Worm (Caenorhabditis elegans) whole organism, L4 larva: ENCODE results near the gene T14G8.2.

ENCODE experiments used
- F26F4.8 ChIP-seq: fragments of 200-800 bp; sonication (Bioruptor generic); conservative IDR thresholded peaks from 2 replicates; pipeline ENCODE4 v1.3.6; 2022; ENCODE audit warnings: missing genetic modification characterization, missing compliant biosample characterization
- Y48G9A.11 ChIP-seq: fragments of 200-800 bp; sonication (Bioruptor generic); IDR thresholded peaks from 2 replicates; pipeline ENCODE4 v1.3.6; 2022; ENCODE audit warnings: missing genetic modification reagents, missing genetic modification characterization, missing compliant biosample characterization
- Y5F2A.4 ChIP-seq: fragments of 200-800 bp; sonication (Bioruptor generic); optimal IDR thresholded peaks from 2 replicates; lab custom pipeline; 2018; ENCODE audit warnings: mild to moderate bottlenecking, missing genetic modification characterization, missing compliant biosample characterization
- ZK337.2 ChIP-seq: fragments of 200-800 bp; sonication (Bioruptor generic); IDR thresholded peaks from 2 replicates; pipeline ENCODE4 v1.3.6; 2022; ENCODE audit warnings: missing genetic modification reagents, missing genetic modification characterization, missing compliant biosample characterization
- aha-1 ChIP-seq: fragments of 150-350 bp; peaks from one replicate; lab custom pipeline; 2014; ENCODE audit warnings: missing biosample characterization, missing genetic modification characterization
- ceh-32 ChIP-seq: sonication (generic microtip); optimal IDR thresholded peaks from 2 replicates; lab custom pipeline; 2016; ENCODE audit warnings: mild to moderate bottlenecking, missing genetic modification characterization, missing compliant biosample characterization; ENCODE audit not compliant: poor library complexity
- ceh-44 ChIP-seq: fragments of 200-800 bp; sonication (Bioruptor generic); IDR thresholded peaks from 2 replicates; pipeline ENCODE4 v1.3.6; 2022; ENCODE audit warnings: missing genetic modification reagents, missing genetic modification characterization, missing compliant biosample characterization
- ces-1 ChIP-seq: fragments of 150-350 bp; sonication (generic microtip); optimal IDR thresholded peaks from 4 replicates; lab custom pipeline; 2014; ENCODE audit warnings: missing biosample characterization, missing genetic modification reagents, missing genetic modification characterization
- cey-2 ChIP-seq: sonication (generic microtip); optimal IDR thresholded peaks from 3 replicates; lab custom pipeline; 2017; ENCODE audit warnings: missing genetic modification characterization, mild to moderate bottlenecking, missing compliant biosample characterization, antibody characterized with exemption, borderline replicate concordance; ENCODE audit not compliant: insufficient read depth
- dmd-6 ChIP-seq: fragments of 200-800 bp; sonication (Bioruptor generic); IDR thresholded peaks from 2 replicates; pipeline ENCODE4 v1.3.6; 2022; ENCODE audit warnings: missing genetic modification reagents, missing genetic modification characterization, missing compliant biosample characterization
- dmd-8 ChIP-seq: fragments of 200-800 bp; sonication (Bioruptor generic); IDR thresholded peaks from 2 replicates; pipeline ENCODE4 v1.3.6; 2022; ENCODE audit warnings: missing genetic modification characterization, missing compliant biosample characterization
- dmd-9 ChIP-seq: fragments of 200-800 bp; sonication (Bioruptor generic); IDR thresholded peaks from 2 replicates; pipeline ENCODE4 v1.3.6; 2022; ENCODE audit warnings: missing genetic modification reagents, missing genetic modification characterization, missing compliant biosample characterization
- dve-1 ChIP-seq: sonication (generic microtip); optimal IDR thresholded peaks from 2 replicates; lab custom pipeline; 2017; ENCODE audit warnings: antibody characterized with exemption, mild to moderate bottlenecking, missing genetic modification characterization, missing compliant biosample characterization; ENCODE audit not compliant: insufficient read depth
- fos-1 ChIP-seq: fragments of 150-350 bp; optimal IDR thresholded peaks from 2 replicates; lab custom pipeline; 2014; ENCODE audit warnings: missing biosample characterization, missing genetic modification characterization
- gei-8 ChIP-seq: fragments of 200-800 bp; sonication (Bioruptor generic); optimal IDR thresholded peaks from 2 replicates; lab custom pipeline; 2018; ENCODE audit warnings: mild to moderate bottlenecking, missing genetic modification characterization, missing compliant biosample characterization
- hlh-11 ChIP-seq: fragments of 200-800 bp; sonication (Bioruptor generic); optimal IDR thresholded peaks from 2 replicates; lab custom pipeline; 2018; ENCODE audit warnings: mild to moderate bottlenecking, missing genetic modification characterization, missing compliant biosample characterization
- hmg-1.1 ChIP-seq: fragments of 200-800 bp; sonication (Bioruptor generic); IDR thresholded peaks from 2 replicates; pipeline ENCODE4 v1.3.6; 2022; ENCODE audit warnings: missing genetic modification reagents, missing genetic modification characterization, missing compliant biosample characterization
- jun-1 ChIP-seq: fragments of 150-350 bp; optimal IDR thresholded peaks from 2 replicates; lab custom pipeline; 2014; ENCODE audit warnings: missing biosample characterization, missing genetic modification reagents, missing genetic modification characterization
- lin-38 ChIP-seq: fragments of 200-800 bp; sonication (Bioruptor generic); IDR thresholded peaks from 2 replicates; pipeline ENCODE4 v1.3.6; 2022; ENCODE audit warnings: missing genetic modification reagents, missing genetic modification characterization, missing compliant biosample characterization
- lsy-2 ChIP-seq, 2 experiments: fragments of 150-350 bp in 1 of 2; sonication (generic microtip) in 1 of 2; optimal IDR thresholded peaks; 2 replicates each; lab custom pipeline; 2014 to 2017; ENCODE audit warnings: missing biosample characterization in 2 of 2, missing genetic modification characterization in 2 of 2
- madf-5 ChIP-seq, 2 experiments: fragments of 200-800 bp; sonication (Bioruptor generic); IDR thresholded peaks; 2 replicates each; pipeline ENCODE4 v1.3.6; 2022; ENCODE audit warnings: missing compliant biosample characterization in 2 of 2, missing genetic modification characterization in 2 of 2
- mdl-1 ChIP-seq, 2 experiments: fragments of 150-350 bp in 1 of 2; sonication (generic microtip) in 1 of 2; optimal IDR thresholded peaks; 2 replicates each; lab custom pipeline; 2014 to 2017; ENCODE audit warnings: missing biosample characterization in 2 of 2, missing genetic modification characterization in 2 of 2
- mes-2 ChIP-seq: sonication (generic microtip); optimal IDR thresholded peaks from 2 replicates; lab custom pipeline; 2016; ENCODE audit warnings: missing genotype, mild to moderate bottlenecking, missing genetic modification characterization, missing compliant biosample characterization; ENCODE audit not compliant: poor library complexity, severe bottlenecking
- mxl-3 ChIP-seq: fragments of 200-800 bp; sonication (Bioruptor generic); optimal IDR thresholded peaks from 2 replicates; lab custom pipeline; 2018; ENCODE audit warnings: mild to moderate bottlenecking, missing genetic modification characterization, missing compliant biosample characterization
- nhr-102 ChIP-seq: sonication (generic microtip); optimal IDR thresholded peaks from 2 replicates; lab custom pipeline; 2016; ENCODE audit warnings: mild to moderate bottlenecking, missing genetic modification characterization, moderate library complexity, missing compliant biosample characterization
- nhr-111 ChIP-seq: fragments of 200-800 bp; sonication (Bioruptor generic); optimal IDR thresholded peaks from 2 replicates; lab custom pipeline; 2018; ENCODE audit warnings: mild to moderate bottlenecking, missing genetic modification characterization, missing compliant biosample characterization
- nhr-25 ChIP-seq: sonication (generic microtip); optimal IDR thresholded peaks from 2 replicates; lab custom pipeline; 2017; ENCODE audit warnings: missing genetic modification characterization, mild to moderate bottlenecking, missing compliant biosample characterization, antibody characterized with exemption, moderate library complexity, borderline replicate concordance; ENCODE audit not compliant: insufficient read depth
- nhr-28 ChIP-seq: fragments of 150-350 bp; optimal IDR thresholded peaks from 2 replicates; lab custom pipeline; 2014; ENCODE audit warnings: missing biosample characterization, missing genetic modification characterization
- nhr-41 ChIP-seq: fragments of 200-800 bp; sonication (Bioruptor generic); IDR thresholded peaks from 2 replicates; pipeline ENCODE4 v1.3.6; 2022; ENCODE audit warnings: missing genetic modification reagents, missing genetic modification characterization, missing compliant biosample characterization
- nhr-48 ChIP-seq: sonication (generic microtip); optimal IDR thresholded peaks from 2 replicates; lab custom pipeline; 2016; ENCODE audit warnings: mild to moderate bottlenecking, missing genetic modification characterization, missing compliant biosample characterization
- skn-1 ChIP-seq: fragments of 150-350 bp; optimal IDR thresholded peaks from 2 replicates; lab custom pipeline; 2014; ENCODE audit warnings: missing biosample characterization, missing genetic modification characterization
- unc-39 ChIP-seq: sonication (generic microtip); optimal IDR thresholded peaks from 2 replicates; lab custom pipeline; 2017; ENCODE audit warnings: missing biosample characterization, missing genetic modification characterization
- zag-1 ChIP-seq: fragments of 150-350 bp; optimal IDR thresholded peaks from 2 replicates; lab custom pipeline; 2014; ENCODE audit warnings: missing biosample characterization, missing genetic modification characterization
- ztf-11 ChIP-seq: fragments of 150-350 bp; optimal IDR thresholded peaks from 2 replicates; lab custom pipeline; 2014; ENCODE audit warnings: missing biosample characterization, missing genetic modification characterization
- ztf-7 ChIP-seq: fragments of 150-350 bp; optimal IDR thresholded peaks from 2 replicates; lab custom pipeline; 2014; ENCODE audit warnings: missing biosample characterization, missing genetic modification characterization

T14G8.2 gene

DNA sequence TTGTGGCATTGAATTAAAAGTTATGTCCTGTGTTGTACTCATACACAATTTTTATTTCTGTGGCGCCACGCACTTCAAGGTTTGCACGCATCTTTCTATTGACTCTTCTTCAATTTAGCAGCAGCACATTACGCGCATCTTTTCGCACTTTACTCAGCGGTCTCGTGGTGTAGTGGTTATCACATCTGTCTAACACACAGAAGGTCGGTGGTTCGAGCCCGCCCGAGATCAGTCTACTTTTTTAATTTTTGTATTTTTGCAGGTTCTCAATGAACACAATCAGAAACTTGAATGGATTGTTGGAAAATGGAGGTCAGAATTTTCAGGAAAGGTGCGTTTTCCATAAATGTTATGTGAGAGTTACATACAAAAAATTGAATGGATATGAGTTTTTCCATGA lies 14.3 kb upstream of the T14G8.2 start (continued):
- no peak for TF ChIP-seq ceh-32

DNA sequence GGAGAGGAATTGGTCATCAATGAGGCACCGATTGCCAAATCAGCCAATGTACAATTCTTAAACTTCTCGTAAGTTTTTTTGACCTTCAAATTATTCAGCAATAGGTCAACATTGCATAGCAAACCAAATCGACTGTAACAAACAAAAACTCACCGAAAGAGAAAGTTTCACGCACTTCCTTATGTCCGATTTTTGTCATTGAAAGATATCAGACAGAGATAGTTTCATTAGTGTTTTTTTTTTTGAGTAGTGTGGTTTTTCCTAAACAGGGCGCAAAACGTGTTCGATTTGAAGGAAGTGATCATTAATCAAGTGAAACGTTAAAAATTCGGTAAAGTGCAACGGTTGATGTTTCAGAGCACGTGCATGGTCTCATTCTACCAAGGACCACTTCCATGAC lies 13.6 kb upstream of the T14G8.2 start:
- TF ChIP-seq nhr-48 (tag; lab: Kevin White, UChicago): peak; percentile 77
- TF ChIP-seq madf-5 (GFP tag; IDR thresholded peaks at IDR 0.05; lab: Robert Waterston, UW): no peak
- peak; percentile 47 for TF ChIP-seq hlh-11 (tag; lab: Kevin White, UChicago)
- TF ChIP-seq nhr-25: peak; percentile 76
- TF ChIP-seq dve-1 (tag; lab: Kevin White, UChicago): no peak
- no peak for TF ChIP-seq nhr-102 (tag; lab: Kevin White, UChicago)
- TF ChIP-seq nhr-111 (GFP tag; lab: Kevin White, UChicago): no peak
- TF ChIP-seq mdl-1 (tag; optimal IDR thresholded peaks at IDR 0.05; lab: Kevin White, UChicago): peak in 1 of 2 experiments; percentile 76
- TF ChIP-seq lsy-2 (tag; optimal IDR thresholded peaks at IDR 0.05; lab: Kevin White, UChicago): peak in 1 of 2 experiments; percentile 5
- TF ChIP-seq mes-2: peak; percentile 2
- TF ChIP-seq fos-1 (tag; lab: Kevin White, UChicago): no peak
- TF ChIP-seq Y48G9A.11 (GFP tag; lab: Robert Waterston, UW): no peak
- peak; percentile 37 for TF ChIP-seq cey-2 (tag; lab: Kevin White, UChicago)
- TF ChIP-seq mxl-3 (GFP tag; lab: Kevin White, UChicago): peak; percentile 58
- no peak for TF ChIP-seq skn-1
- peak; percentile 25; the same call in 1 of the 2 replicates for TF ChIP-seq dmd-6
- TF ChIP-seq nhr-28 (tag; lab: Kevin White, UChicago): peak; percentile 6
- no peak for TF ChIP-seq zag-1 (tag; lab: Kevin White, UChicago)
- TF ChIP-seq ZK337.2 (GFP tag; lab: Robert Waterston, UW): no peak
- peak; percentile 21 for TF ChIP-seq aha-1 (tag; lab: Kevin White, UChicago)

DNA sequence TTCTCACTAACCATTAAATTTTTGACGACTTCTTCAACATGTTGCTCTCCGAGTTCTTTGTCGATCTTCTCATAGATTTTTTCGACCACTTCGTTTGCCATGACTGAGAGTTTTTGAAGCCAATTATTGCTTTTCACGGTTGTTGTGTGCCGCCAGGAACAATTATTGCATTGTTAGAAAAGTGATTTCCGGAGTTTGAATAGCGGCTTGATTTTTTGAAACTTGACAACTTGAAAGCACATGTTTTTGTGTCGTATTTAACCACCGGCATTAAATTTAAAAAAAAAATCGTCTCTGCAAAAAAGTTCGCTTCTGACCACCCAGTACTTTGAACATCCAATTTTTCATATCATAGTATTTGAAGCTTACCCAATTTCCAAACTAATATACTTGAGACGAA lies 11.8 kb upstream of the T14G8.2 start, which contains the start of gene C52G5.3:
Gene C52G5.3, minus strand, starts transcription at position 101 of the 400 bp plus-strand sequence.
- TF ChIP-seq lin-38 (GFP tag; lab: Robert Waterston, UW) (no peak), dve-1 (tag; lab: Kevin White, UChicago) (no peak), unc-39 (tag; lab: Kevin White, UChicago) (no peak), aha-1 (tag; lab: Kevin White, UChicago) (no peak), ztf-11 (tag; lab: Kevin White, UChicago) (no peak), nhr-41 (GFP tag; lab: Robert Waterston, UW) (no peak), ZK337.2 (GFP tag; lab: Robert Waterston, UW) (no peak), Y5F2A.4 (GFP tag; lab: Kevin White, UChicago) (no peak), dmd-6 (no peak), ces-1 (GFP tag; lab: Kevin White, UChicago) (no peak), ceh-44 (GFP tag; lab: Robert Waterston, UW) (no peak), dmd-9 (GFP tag; lab: Robert Waterston, UW) (no peak), ztf-7 (tag; lab: Kevin White, UChicago) (no peak), gei-8 (GFP tag; lab: Kevin White, UChicago) (no peak), F26F4.8 (GFP tag; lab: Robert Waterston, UW) (no peak), dmd-8 (GFP tag; lab: Robert Waterston, UW) (no peak)

DNA sequence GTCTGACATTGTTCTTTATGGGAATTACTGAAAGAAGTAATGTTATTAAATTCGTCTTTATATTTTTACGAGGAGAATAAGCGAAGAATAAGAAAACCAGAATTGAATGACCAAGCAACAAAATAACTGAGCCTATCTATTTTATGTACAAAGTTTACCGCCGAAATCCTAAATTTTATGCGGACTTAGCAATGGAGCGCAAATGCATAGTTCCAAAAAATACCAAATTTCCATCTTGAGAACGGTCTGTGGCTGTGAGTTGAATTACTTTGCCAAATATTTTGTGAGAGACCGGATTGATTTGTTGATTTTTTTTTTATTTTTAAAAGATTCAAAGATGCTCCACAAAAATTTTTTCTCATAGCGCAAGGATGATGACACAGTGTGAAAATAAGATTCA lies 5.2 kb upstream of the T14G8.2 start, which contains the start of gene chd-3:
Gene chd-3, minus strand, starts transcription at position 27 of the 400 bp plus-strand sequence.
- TF ChIP-seq mdl-1 (tag; optimal IDR thresholded peaks at IDR 0.05; lab: Kevin White, UChicago): no peak
- TF ChIP-seq jun-1 (tag; lab: Kevin White, UChicago): no peak
- TF ChIP-seq lin-38 (GFP tag; lab: Robert Waterston, UW): peak; percentile 70
- no peak for TF ChIP-seq hmg-1.1 (GFP tag; lab: Robert Waterston, UW)
